Fruit fly (Drosophila melanogaster) Kc167 (cell line): ENCODE data around the gene Sbds.

ENCODE experiments used
- Myc ChIP-seq: fragments of >200 bp; optimal IDR thresholded peaks from 2 replicates; lab custom pipeline; 2017; ENCODE audit warnings: missing external identifiers
- h ChIP-seq: fragments of >200 bp; optimal IDR thresholded peaks from 3 replicates; lab custom pipeline; 2018; ENCODE audit warnings: missing external identifiers
- insv ChIP-seq: fragments of >200 bp; optimal IDR thresholded peaks from 3 replicates; lab custom pipeline; 2018; ENCODE audit warnings: missing external identifiers
- psq ChIP-seq: fragments of >200 bp; optimal IDR thresholded peaks from 2 replicates; lab custom pipeline; 2017; ENCODE audit warnings: missing external identifiers
- ttk ChIP-seq: sonication (Bioruptor generic); optimal IDR thresholded peaks from 2 replicates; lab custom pipeline; 2017; ENCODE audit warnings: missing external identifiers

dm6 chr3L:6777614-6778013 is 24.9 kb downstream of the Sbds start:
- no peak for TF ChIP-seq ttk (lab: Kevin White, UChicago)
- no peak for TF ChIP-seq psq (lab: Kevin White, UChicago)
- no peak for TF ChIP-seq h (lab: Kevin White, UChicago)
- no peak for TF ChIP-seq insv
- no peak for TF ChIP-seq Myc (lab: Kevin White, UChicago)
